Fruit fly (Drosophila melanogaster): Measurements from ENCODE around the gene gish.
A peak's percentile ranks its signal among the peaks of the same experiment; 100 is the strongest.

gish gene

dm6 chr3R:16235941-16236712, 36.1 kb upstream of the gish start (continued):
- TF ChIP-seq ss (GFP tag; optimal IDR thresholded peaks at IDR 0.05) (peak; percentile 83 to 94), topi (GFP tag; optimal IDR thresholded peaks at IDR 0.05) (peak; percentile 66), CG3919 (GFP tag; optimal IDR thresholded peaks at IDR 0.05) (peak; percentile 64), Sox102F (GFP tag; optimal IDR thresholded peaks at IDR 0.05) (peak; percentile 45), CG6276 (GFP tag; optimal IDR thresholded peaks at IDR 0.05) (peak; percentile 93), CG10631 (GFP tag; optimal IDR thresholded peaks at IDR 0.05) (peak; percentile 98), CG8119 (GFP tag; IDR thresholded peaks at IDR 0.05) (no peak), Sox14 (GFP tag; optimal IDR thresholded peaks at IDR 0.05) (peak; percentile 47), CG1621 (tag; optimal IDR thresholded peaks at IDR 0.05) (peak; percentile 11), svp (GFP tag) (peak; percentile 92)

- peak; percentile 97 for TF ChIP-seq CG3919 (GFP tag; optimal IDR thresholded peaks at IDR 0.05)
- TF ChIP-seq CG8119 (GFP tag; IDR thresholded peaks at IDR 0.05), result no peak
- TF ChIP-seq eg (GFP tag; IDR thresholded peaks at IDR 0.05), result no peak
- TF ChIP-seq CG11762 (GFP tag; optimal IDR thresholded peaks at IDR 0.05; ENCODE audit: insufficient read depth), result peak; percentile 95
- peak; percentile 98 for TF ChIP-seq CG6792 (GFP tag; optimal IDR thresholded peaks at IDR 0.05)
- TF ChIP-seq pdm3 (GFP tag; optimal IDR thresholded peaks at IDR 0.05), result peak; percentile 95
- peak; percentile 93 for TF ChIP-seq Sox14 (GFP tag; optimal IDR thresholded peaks at IDR 0.05)
- TF ChIP-seq salr (GFP tag; optimal IDR thresholded peaks at IDR 0.05), result peak; percentile 91 to 98
- TF ChIP-seq CG1621 (tag; optimal IDR thresholded peaks at IDR 0.05), result peak; percentile 86
- TF ChIP-seq Eip75B (GFP tag; optimal IDR thresholded peaks at IDR 0.05), result peak; percentile 81
- peak; percentile 93 for TF ChIP-seq CG16779 (tag; optimal IDR thresholded peaks at IDR 0.05)
- TF ChIP-seq dsx (GFP tag; optimal IDR thresholded peaks at IDR 0.05; ENCODE audit: poor library complexity, severe bottlenecking), result peak; percentile 98
- peak; percentile 74 for TF ChIP-seq vri (GFP tag; optimal IDR thresholded peaks at IDR 0.05)
- peak; percentile 83 for TF ChIP-seq Ets21C (GFP tag; optimal IDR thresholded peaks at IDR 0.05)
- peak; percentile 93 for TF ChIP-seq Met (GFP tag; optimal IDR thresholded peaks at IDR 0.05)
- peak; percentile 97 for TF ChIP-seq CG11902 (GFP tag; optimal IDR thresholded peaks at IDR 0.05)
- peak; percentile 98 for TF ChIP-seq Eip78C (GFP tag)
- TF ChIP-seq CG32006 (GFP tag; optimal IDR thresholded peaks at IDR 0.05), result peak; percentile 98
- peak; percentile 97 for TF ChIP-seq esn (GFP tag; optimal IDR thresholded peaks at IDR 0.05)
- peak; percentile 82 for TF ChIP-seq Lpt (GFP tag; optimal IDR thresholded peaks at IDR 0.05)
- peak; percentile 92 for TF ChIP-seq CG31627 (GFP tag; optimal IDR thresholded peaks at IDR 0.05)
- no peak for TF ChIP-seq Gug (GFP tag; IDR thresholded peaks at IDR 0.05)
- TF ChIP-seq svp (GFP tag), result peak; percentile 92
- peak; percentile 96 for TF ChIP-seq CG8319 (GFP tag; optimal IDR thresholded peaks at IDR 0.05)
- peak; percentile 94 for TF ChIP-seq fd85E (GFP tag; optimal IDR thresholded peaks at IDR 0.05)
- TF ChIP-seq topi (GFP tag; optimal IDR thresholded peaks at IDR 0.05), result peak; percentile 93
- no peak for TF ChIP-seq CG11294 (GFP tag; IDR thresholded peaks at IDR 0.05)
- TF ChIP-seq fd59A (GFP tag; optimal IDR thresholded peaks at IDR 0.05), result peak; percentile 95
- TF ChIP-seq Eip93F (GFP tag; optimal IDR thresholded peaks at IDR 0.05), result peak; percentile 98
- peak; percentile 94 for TF ChIP-seq CG4318 (GFP tag; optimal IDR thresholded peaks at IDR 0.05)
- TF ChIP-seq Hr39 (GFP tag; optimal IDR thresholded peaks at IDR 0.05), result peak; percentile 92
- peak; percentile 96 for TF ChIP-seq CG6808 (GFP tag; optimal IDR thresholded peaks at IDR 0.05)
- TF ChIP-seq Sox15 (GFP tag; optimal IDR thresholded peaks at IDR 0.05), result peak; percentile 94
- TF ChIP-seq ss (GFP tag; optimal IDR thresholded peaks at IDR 0.05), result peak; percentile 95 to 97
- peak; percentile 98 for TF ChIP-seq CG3032 (tag; optimal IDR thresholded peaks at IDR 0.05)
- TF ChIP-seq acj6 (GFP tag; optimal IDR thresholded peaks at IDR 0.05), result peak; percentile 98
- peak; percentile 97 for TF ChIP-seq achi (GFP tag; optimal IDR thresholded peaks at IDR 0.05)
- peak; percentile 94 for TF ChIP-seq lz (GFP tag; optimal IDR thresholded peaks at IDR 0.05)
- TF ChIP-seq CG6854 (GFP tag; optimal IDR thresholded peaks at IDR 0.05), result peak; percentile 86
- peak; percentile 97 for TF ChIP-seq CG10669 (GFP tag; optimal IDR thresholded peaks at IDR 0.05)
- peak; percentile 95 for TF ChIP-seq Hr4 (GFP tag; optimal IDR thresholded peaks at IDR 0.05)
- peak; percentile 94 for TF ChIP-seq Sox102F (GFP tag; optimal IDR thresholded peaks at IDR 0.05)
- TF ChIP-seq Smox (GFP tag; optimal IDR thresholded peaks at IDR 0.05), result peak; percentile 93
Measured at dm6 chr3R:16236713-16237641, 35.3 kb upstream of the gish start.
